Fruit fly (Drosophila melanogaster) whole organism, embryonic: ENCODE data around the gene Rim2.
A peak's percentile ranks its signal among the peaks of the same experiment; 100 is the strongest.

Source experiments
- Adf1 ChIP-seq: fragments of 200-800 bp; sonication (Bioruptor generic); IDR thresholded peaks from 2 replicates; pipeline ENCODE4 v1.3.6; 2022; ENCODE audit warnings: missing biosample characterization, missing genetic modification characterization
- B-H1 ChIP-seq: fragments of 200-800 bp; sonication (Bioruptor generic); IDR thresholded peaks from 3 replicates; pipeline ENCODE4 v1.3.6; 2022; ENCODE audit warnings: missing biosample characterization, missing genetic modification characterization
- BEAF-32 ChIP-seq: fragments of 200-800 bp; sonication (Bioruptor generic); optimal IDR thresholded peaks from 3 replicates; lab custom pipeline; 2017; ENCODE audit warnings: missing biosample characterization, missing genetic modification characterization, mild to moderate bottlenecking, moderate library complexity, missing genetic modification reagents
- CG10274 ChIP-seq: fragments of 200-800 bp; sonication (Bioruptor generic); optimal IDR thresholded peaks from 3 replicates; lab custom pipeline; 2017; ENCODE audit warnings: missing biosample characterization, mild to moderate bottlenecking, missing genetic modification characterization
- CG11093 ChIP-seq: fragments of 200-800 bp; sonication (Bioruptor generic); IDR thresholded peaks from 3 replicates; pipeline ENCODE4 v1.3.6; 2022; ENCODE audit warnings: missing biosample characterization, missing genetic modification characterization
- CG11696 ChIP-seq: fragments of 200-800 bp; sonication (Bioruptor generic); IDR thresholded peaks from 2 replicates; pipeline ENCODE4 v1.3.6; 2022; ENCODE audit warnings: missing biosample characterization, missing genetic modification characterization
- CG11723 ChIP-seq: fragments of 200-800 bp; sonication (Bioruptor generic); optimal IDR thresholded peaks from 2 replicates; lab custom pipeline; 2017; ENCODE audit warnings: missing biosample characterization, mild to moderate bottlenecking, missing genetic modification characterization
- CG12155 ChIP-seq: fragments of 200-800 bp; sonication (Bioruptor generic); optimal IDR thresholded peaks from 3 replicates; lab custom pipeline; 2016; ENCODE audit warnings: missing biosample characterization, missing genetic modification characterization
- CG12744 ChIP-seq: fragments of 200-800 bp; sonication (Bioruptor generic); optimal IDR thresholded peaks from 2 replicates; lab custom pipeline; 2016; ENCODE audit warnings: missing biosample characterization, missing genetic modification characterization
- CG13123 ChIP-seq: fragments of 200-800 bp; sonication (Bioruptor generic); optimal IDR thresholded peaks from 2 replicates; lab custom pipeline; 2016; ENCODE audit warnings: missing biosample characterization, missing genetic modification characterization
- CG13287 ChIP-seq: fragments of 200-800 bp; sonication (Bioruptor generic); IDR thresholded peaks from 2 replicates; pipeline ENCODE4 v1.3.6; 2022; ENCODE audit warnings: missing biosample characterization, missing genetic modification characterization; ENCODE audit not compliant: partially characterized antibody
- CG13424 ChIP-seq: fragments of 200-800 bp; sonication (Bioruptor generic); optimal IDR thresholded peaks from 2 replicates; lab custom pipeline; 2019; ENCODE audit warnings: missing biosample characterization, mild to moderate bottlenecking, missing genetic modification characterization, moderate library complexity
- CG15696 ChIP-seq: fragments of 200-800 bp; sonication (Bioruptor generic); optimal IDR thresholded peaks from 2 replicates; lab custom pipeline; 2019; ENCODE audit warnings: missing biosample characterization, mild to moderate bottlenecking, missing genetic modification characterization, moderate library complexity
- CG1603 ChIP-seq: fragments of 200-800 bp; sonication (Bioruptor generic); optimal IDR thresholded peaks from 2 replicates; lab custom pipeline; 2019; ENCODE audit warnings: missing biosample characterization, mild to moderate bottlenecking, missing genetic modification characterization, moderate library complexity
- CG17385 ChIP-seq: fragments of 200-800 bp; sonication (Bioruptor generic); optimal IDR thresholded peaks from 3 replicates; lab custom pipeline; 2018; ENCODE audit warnings: missing biosample characterization, mild to moderate bottlenecking, missing genetic modification characterization
- CG2889 ChIP-seq: fragments of 200-800 bp; sonication (Bioruptor generic); IDR thresholded peaks from 3 replicates; pipeline ENCODE4 v1.3.6; 2022; ENCODE audit warnings: missing biosample characterization, missing genetic modification characterization
- CG31441 ChIP-seq: fragments of 200-800 bp; sonication (Bioruptor generic); IDR thresholded peaks from 2 replicates; pipeline ENCODE4 v1.3.6; 2022; ENCODE audit warnings: missing biosample characterization, missing genetic modification characterization
- CG32767 ChIP-seq: fragments of 200-800 bp; sonication (Bioruptor generic); IDR thresholded peaks from 2 replicates; pipeline ENCODE4 v1.3.6; 2022; ENCODE audit warnings: missing biosample characterization, missing genetic modification characterization
- CG32772 ChIP-seq: fragments of 200-800 bp; sonication (Bioruptor generic); IDR thresholded peaks from 2 replicates; pipeline ENCODE4 v1.3.6; 2022; ENCODE audit warnings: missing biosample characterization, missing genetic modification characterization
- CG3407 ChIP-seq: fragments of 200-800 bp; sonication (Bioruptor generic); optimal IDR thresholded peaks from 2 replicates; lab custom pipeline; 2018; ENCODE audit warnings: missing biosample characterization, mild to moderate bottlenecking, missing genetic modification characterization
- CG4617 ChIP-seq: fragments of 200-800 bp; sonication (Bioruptor generic); optimal IDR thresholded peaks from 3 replicates; lab custom pipeline; 2016; ENCODE audit warnings: missing biosample characterization, missing genetic modification characterization, borderline replicate concordance
- CG6765 ChIP-seq: fragments of 200-800 bp; sonication (Bioruptor generic); optimal IDR thresholded peaks from 3 replicates; lab custom pipeline; 2017; ENCODE audit warnings: missing biosample characterization, mild to moderate bottlenecking, missing genetic modification characterization
- CG6854 ChIP-seq: fragments of 200-800 bp; sonication (Bioruptor generic); optimal IDR thresholded peaks from 3 replicates; lab custom pipeline; 2017; ENCODE audit warnings: missing biosample characterization, mild to moderate bottlenecking, missing genetic modification characterization
- CG7786 ChIP-seq: fragments of 200-800 bp; sonication (Bioruptor generic); optimal IDR thresholded peaks from 2 replicates; lab custom pipeline; 2016; ENCODE audit warnings: missing biosample characterization, missing genetic modification characterization
- CG9215 ChIP-seq: fragments of 200-800 bp; sonication (Bioruptor generic); IDR thresholded peaks from 2 replicates; pipeline ENCODE4 v1.3.6; 2022; ENCODE audit warnings: missing biosample characterization, missing genetic modification characterization
- Deaf1 ChIP-seq: fragments of 200-800 bp; optimal IDR thresholded peaks from 3 replicates; lab custom pipeline; 2019; ENCODE audit warnings: missing biosample characterization, mild to moderate bottlenecking, missing genetic modification characterization, moderate library complexity
- Dref ChIP-seq: fragments of 200-800 bp; sonication (Bioruptor generic); IDR thresholded peaks from 2 replicates; pipeline ENCODE4 v1.3.6; 2022; ENCODE audit warnings: missing biosample characterization, missing genetic modification characterization
- HLH4C ChIP-seq: fragments of 200-800 bp; sonication (Bioruptor generic); IDR thresholded peaks from 3 replicates; pipeline ENCODE4 v1.3.6; 2022; ENCODE audit warnings: missing biosample characterization, missing genetic modification characterization; ENCODE audit not compliant: partially characterized antibody
- Hr78 ChIP-seq, 2 experiments: fragments of 200-800 bp in 1 of 2; fragments of >200 bp in 1 of 2; sonication (Bioruptor generic) in 1 of 2; optimal IDR thresholded peaks; 2 replicates each; lab custom pipeline; 2017 to 2019; ENCODE audit warnings: missing biosample characterization in 2 of 2, missing genetic modification characterization in 2 of 2, mild to moderate bottlenecking in 1 of 2, moderate library complexity in 1 of 2
- Lhr ChIP-seq: fragments of 200-800 bp; sonication (Bioruptor generic); optimal IDR thresholded peaks from 3 replicates; lab custom pipeline; 2017; ENCODE audit warnings: mild to moderate bottlenecking, missing biosample characterization, missing genetic modification reagents, missing genetic modification characterization
- Nf-YA ChIP-seq: fragments of 200-800 bp; sonication (Bioruptor generic); IDR thresholded peaks from 2 replicates; pipeline ENCODE4 v1.3.6; 2022; ENCODE audit warnings: missing biosample characterization, missing genetic modification characterization
- Rfx ChIP-seq: fragments of 200-800 bp; sonication (Bioruptor generic); IDR thresholded peaks from 2 replicates; pipeline ENCODE4 v1.3.6; 2022; ENCODE audit warnings: missing biosample characterization, missing genetic modification characterization
- Sox102F ChIP-seq: fragments of 200-800 bp; sonication (Bioruptor generic); optimal IDR thresholded peaks from 2 replicates; lab custom pipeline; 2018; ENCODE audit warnings: missing biosample characterization, mild to moderate bottlenecking, missing genetic modification characterization, moderate library complexity
- bbx ChIP-seq: fragments of 200-800 bp; sonication (Bioruptor generic); IDR thresholded peaks from 2 replicates; pipeline ENCODE4 v1.3.6; 2022; ENCODE audit warnings: missing biosample characterization, missing genetic modification characterization; ENCODE audit not compliant: partially characterized antibody
- danr ChIP-seq: fragments of 200-800 bp; sonication (Bioruptor generic); IDR thresholded peaks from 2 replicates; pipeline ENCODE4 v1.3.6; 2022; ENCODE audit warnings: missing biosample characterization, missing genetic modification characterization
- dati ChIP-seq: fragments of 200-800 bp; sonication (Bioruptor generic); IDR thresholded peaks from 2 replicates; pipeline ENCODE4 v1.3.6; 2022; ENCODE audit warnings: missing biosample characterization, missing genetic modification characterization
- en ChIP-seq: fragments of 200-800 bp; sonication (Bioruptor generic); optimal IDR thresholded peaks from 2 replicates; lab custom pipeline; 2016; ENCODE audit warnings: missing biosample characterization, missing genetic modification characterization
- esg ChIP-seq: fragments of 200-800 bp; sonication (Bioruptor generic); conservative IDR thresholded peaks from 2 replicates; pipeline ENCODE4 v1.3.6; 2022; ENCODE audit warnings: missing biosample characterization, missing genetic modification characterization
- fd102C ChIP-seq: fragments of 200-800 bp; sonication (Bioruptor generic); optimal IDR thresholded peaks from 2 replicates; lab custom pipeline; 2018; ENCODE audit warnings: missing biosample characterization, mild to moderate bottlenecking, missing genetic modification characterization, moderate library complexity
- fd3F ChIP-seq: fragments of 200-800 bp; sonication (Bioruptor generic); optimal IDR thresholded peaks from 2 replicates; lab custom pipeline; 2018; ENCODE audit warnings: missing biosample characterization, mild to moderate bottlenecking, missing genetic modification characterization, moderate library complexity
- hth ChIP-seq: fragments of >200 bp; optimal IDR thresholded peaks from 2 replicates; lab custom pipeline; 2017; ENCODE audit warnings: inconsistent platforms
- lov ChIP-seq, 2 experiments: fragments of 200-800 bp in 1 of 2; fragments of >200 bp in 1 of 2; sonication (Bioruptor generic) in 1 of 2; IDR thresholded peaks in 1 of 2; optimal IDR thresholded peaks in 1 of 2; 2 replicates in 1 of 2; 3 replicates in 1 of 2; pipeline versions ENCODE4 v1.3.6 to Lab custom; 2017 to 2022; ENCODE audit warnings: missing biosample characterization in 1 of 2, missing genetic modification characterization in 1 of 2
- mirr ChIP-seq: fragments of 200-800 bp; sonication (Bioruptor generic); optimal IDR thresholded peaks from 3 replicates; lab custom pipeline; 2018; ENCODE audit warnings: missing biosample characterization, mild to moderate bottlenecking, missing genetic modification characterization
- odd ChIP-seq: fragments of 200-800 bp; sonication (Bioruptor generic); optimal IDR thresholded peaks from 2 replicates; lab custom pipeline; 2017; ENCODE audit warnings: missing biosample characterization, mild to moderate bottlenecking, missing genetic modification characterization
- org-1 ChIP-seq: fragments of 200-800 bp; sonication (Bioruptor generic); optimal IDR thresholded peaks from 2 replicates; lab custom pipeline; 2017; ENCODE audit warnings: missing biosample characterization, missing genetic modification characterization
- pfk ChIP-seq: fragments of 200-800 bp; sonication (Bioruptor generic); optimal IDR thresholded peaks from 2 replicates; lab custom pipeline; 2018; ENCODE audit warnings: missing biosample characterization, mild to moderate bottlenecking, missing genetic modification characterization, moderate library complexity
- pum ChIP-seq: fragments of 200-800 bp; sonication (Bioruptor generic); optimal IDR thresholded peaks from 2 replicates; lab custom pipeline; 2016; ENCODE audit warnings: missing biosample characterization, missing genetic modification characterization
- repo ChIP-seq: fragments of 200-800 bp; sonication (Bioruptor generic); optimal IDR thresholded peaks from 2 replicates; lab custom pipeline; 2016; ENCODE audit warnings: missing biosample characterization, missing genetic modification characterization
- sens ChIP-seq: fragments of 200-800 bp; sonication (Bioruptor generic); peaks from one replicate; lab custom pipeline; 2016; ENCODE audit warnings: missing biosample characterization, missing genetic modification characterization
- tgo ChIP-seq: fragments of 200-800 bp; sonication (Bioruptor generic); IDR thresholded peaks from 3 replicates; pipeline ENCODE4 v1.3.6; 2022; ENCODE audit warnings: missing biosample characterization, missing genetic modification characterization
- tin ChIP-seq: fragments of 200-800 bp; sonication (Bioruptor generic); optimal IDR thresholded peaks from 3 replicates; lab custom pipeline; 2016; ENCODE audit warnings: missing biosample characterization, missing genetic modification characterization

Rim2 gene

dm6 chr2L:1751953-1752352, 27.8 kb upstream of the Rim2 start, which contains the start of the genes CG17712 and CG17648 (continued):
- TF ChIP-seq HLH4C (GFP tag; lab: Robert Waterston, UW) (peak; percentile 74), en (GFP tag; lab: Kevin White, UChicago) (no peak), CG4617 (GFP tag; lab: Kevin White, UChicago) (peak; percentile 64), CG12744 (GFP tag; lab: Kevin White, UChicago) (no peak), CG3407 (GFP tag; lab: Kevin White, UChicago) (no peak), CG13287 (GFP tag; lab: Robert Waterston, UW) (peak; percentile 90), CG12155 (no peak), Dref (GFP tag; lab: Robert Waterston, UW) (peak; percentile 77), sens (GFP tag; lab: Kevin White, UChicago) (peak; percentile 58), pum (GFP tag; lab: Kevin White, UChicago) (no peak), CG32767 (GFP tag; lab: Robert Waterston, UW) (no peak), CG6854 (GFP tag; lab: Kevin White, UChicago) (no peak), CG6765 (no peak), mirr (GFP tag; lab: Kevin White, UChicago) (no peak), B-H1 (GFP tag; lab: Robert Waterston, UW) (no peak), odd (GFP tag; lab: Kevin White, UChicago) (no peak), Lhr (GFP tag; lab: Kevin White, UChicago) (no peak), CG10274 (GFP tag; lab: Kevin White, UChicago) (no peak), dati (GFP tag; lab: Robert Waterston, UW) (no peak), lov (optimal IDR thresholded peaks at IDR 0.05; lab: Kevin White, UChicago) (no peak), lov (GFP tag; IDR thresholded peaks at IDR 0.05; lab: Robert Waterston, UW) (no peak), CG1603 (tag; lab: Kevin White, UChicago) (no peak), CG11723 (GFP tag; lab: Kevin White, UChicago) (no peak), tin (GFP tag; lab: Kevin White, UChicago) (no peak), CG31441 (0 out of 2 replicates have a peak, but pooled peaks have one; percentile 19), danr (no peak), fd3F (GFP tag; lab: Kevin White, UChicago) (no peak), Nf-YA (no peak), bbx (peak; percentile 87), CG13123 (GFP tag; lab: Kevin White, UChicago) (no peak), CG7786 (GFP tag; lab: Kevin White, UChicago) (no peak), Rfx (peak; percentile 45), Sox102F (no peak), hth (lab: Kevin White, UChicago) (no peak), CG9215 (GFP tag; lab: Robert Waterston, UW) (no peak), Deaf1 (tag; lab: Kevin White, UChicago) (no peak), tgo (GFP tag; lab: Robert Waterston, UW) (no peak), CG11696 (GFP tag; lab: Robert Waterston, UW) (no peak), Adf1 (GFP tag; lab: Robert Waterston, UW) (no peak), repo (GFP tag; lab: Kevin White, UChicago) (no peak), org-1 (GFP tag; lab: Kevin White, UChicago) (no peak), CG2889 (GFP tag; lab: Robert Waterston, UW) (no peak), CG32772 (GFP tag; lab: Robert Waterston, UW) (no peak), Hr78 (GFP tag; optimal IDR thresholded peaks at IDR 0.05; lab: Kevin White, UChicago) (no peak), CG15696 (tag; lab: Kevin White, UChicago) (no peak), CG11093 (GFP tag; lab: Robert Waterston, UW) (no peak), BEAF-32 (peak; percentile 81), CG13424 (tag; lab: Kevin White, UChicago) (no peak), pfk (GFP tag; lab: Kevin White, UChicago) (no peak), fd102C (GFP tag; lab: Kevin White, UChicago) (no peak), esg (GFP tag; lab: Robert Waterston, UW) (no peak), CG17385 (GFP tag; lab: Kevin White, UChicago) (no peak)
